Worm (Caenorhabditis elegans): ENCODE data around the gene Y32B12B.8.

DNA sequence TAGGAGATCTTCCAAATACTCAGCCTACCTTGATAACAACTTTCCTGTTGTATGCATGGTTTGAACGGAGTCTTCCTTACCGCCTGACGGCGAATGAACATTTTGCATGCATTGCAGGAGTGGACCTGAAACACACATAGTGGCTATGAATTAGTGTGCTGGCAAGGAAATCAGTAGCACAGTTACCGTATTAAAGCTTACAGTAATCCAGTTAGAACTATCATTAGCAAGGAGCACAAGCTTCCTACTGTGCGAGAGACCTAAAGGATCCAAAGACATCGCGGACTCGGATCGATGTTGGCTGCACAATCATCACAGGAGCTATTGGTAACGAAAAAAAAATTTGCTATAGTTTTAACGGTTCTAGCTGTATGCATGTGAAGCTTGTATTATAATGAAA is 35.4 kb downstream of the Y32B12B.8 start, which contains the start of gene nhr-233:
- TF ChIP-seq snpc-4 (tag; optimal IDR thresholded peaks at IDR 0.05): no peak
- no peak for TF ChIP-seq lin-15B (tag; optimal IDR thresholded peaks at IDR 0.05)
- no peak for TF ChIP-seq fos-1 (tag; optimal IDR thresholded peaks at IDR 0.05)
- TF ChIP-seq nhr-71 (tag; optimal IDR thresholded peaks at IDR 0.05): no peak
- TF ChIP-seq nhr-11 (tag; optimal IDR thresholded peaks at IDR 0.05): no peak
- no peak for TF ChIP-seq isw-1 (GFP tag; IDR thresholded peaks at IDR 0.05)
- TF ChIP-seq egl-13 (tag; optimal IDR thresholded peaks at IDR 0.05): no peak
- no peak for TF ChIP-seq sptf-1 (tag; optimal IDR thresholded peaks at IDR 0.05)
- TF ChIP-seq swsn-7 (tag; optimal IDR thresholded peaks at IDR 0.05): no peak
- no peak for TF ChIP-seq lin-35 (GFP tag; optimal IDR thresholded peaks at IDR 0.05)
- no peak for TF ChIP-seq pax-3 (tag; optimal IDR thresholded peaks at IDR 0.05)
